Fruit fly (Drosophila melanogaster) whole organism, embryonic: ENCODE data around the gene CG42302.

Source experiments
- BEAF-32 ChIP-seq: fragments of 200-800 bp; sonication (Bioruptor generic); optimal IDR thresholded peaks from 3 replicates; lab custom pipeline; 2017; ENCODE audit warnings: missing biosample characterization, missing genetic modification characterization, mild to moderate bottlenecking, moderate library complexity, missing genetic modification reagents
- Blimp-1 ChIP-seq: fragments of 200-800 bp; sonication (Bioruptor generic); optimal IDR thresholded peaks from 3 replicates; lab custom pipeline; 2018; ENCODE audit warnings: missing biosample characterization, missing genetic modification characterization, mild to moderate bottlenecking, moderate library complexity, missing genetic modification reagents
- CG10543 ChIP-seq: fragments of 200-800 bp; sonication (Bioruptor generic); optimal IDR thresholded peaks from 3 replicates; lab custom pipeline; 2017; ENCODE audit warnings: missing biosample characterization, mild to moderate bottlenecking, missing genetic modification characterization, moderate library complexity
- CG12391 ChIP-seq: fragments of 200-800 bp; sonication (Bioruptor generic); optimal IDR thresholded peaks from 3 replicates; lab custom pipeline; 2018; ENCODE audit warnings: missing biosample characterization, mild to moderate bottlenecking, missing genetic modification characterization, moderate library complexity
- CG12769 ChIP-seq: fragments of 200-800 bp; sonication (Bioruptor generic); optimal IDR thresholded peaks from 2 replicates; lab custom pipeline; 2019; ENCODE audit warnings: missing biosample characterization, mild to moderate bottlenecking, missing genetic modification characterization, moderate library complexity
- CG13424 ChIP-seq: fragments of 200-800 bp; sonication (Bioruptor generic); optimal IDR thresholded peaks from 2 replicates; lab custom pipeline; 2019; ENCODE audit warnings: missing biosample characterization, mild to moderate bottlenecking, missing genetic modification characterization, moderate library complexity
- CG13624 ChIP-seq: fragments of 200-800 bp; sonication (Bioruptor generic); optimal IDR thresholded peaks from 2 replicates; lab custom pipeline; 2016; ENCODE audit warnings: missing biosample characterization, missing genetic modification characterization
- CG13894 ChIP-seq: fragments of 200-800 bp; sonication (Bioruptor generic); optimal IDR thresholded peaks from 3 replicates; lab custom pipeline; 2018; ENCODE audit warnings: missing biosample characterization, mild to moderate bottlenecking, missing genetic modification characterization, moderate library complexity
- CG15601 ChIP-seq: fragments of 200-800 bp; sonication (Bioruptor generic); optimal IDR thresholded peaks from 3 replicates; lab custom pipeline; 2019; ENCODE audit warnings: missing biosample characterization, mild to moderate bottlenecking, missing genetic modification characterization, moderate library complexity
- CG18011 ChIP-seq: fragments of 200-800 bp; sonication (Bioruptor generic); optimal IDR thresholded peaks from 2 replicates; lab custom pipeline; 2017; ENCODE audit warnings: missing biosample characterization, missing genetic modification characterization, mild to moderate bottlenecking, moderate library complexity, missing genotype
- CG34422 ChIP-seq: fragments of 200-800 bp; sonication (Bioruptor generic); IDR thresholded peaks from 3 replicates; pipeline ENCODE4 v1.3.6; 2022; ENCODE audit warnings: missing biosample characterization, missing genetic modification characterization
- CG7357 ChIP-seq: fragments of 200-800 bp; sonication (Bioruptor generic); IDR thresholded peaks from 3 replicates; pipeline ENCODE4 v1.3.6; 2022; ENCODE audit warnings: missing biosample characterization, missing genetic modification characterization
- CG7928 ChIP-seq: fragments of 200-800 bp; sonication (Bioruptor generic); optimal IDR thresholded peaks from 2 replicates; lab custom pipeline; 2017; ENCODE audit warnings: missing biosample characterization, mild to moderate bottlenecking, missing genetic modification characterization
- CoRest ChIP-seq: fragments of 200-800 bp; sonication (Bioruptor generic); optimal IDR thresholded peaks from 3 replicates; lab custom pipeline; 2018; ENCODE audit warnings: missing biosample characterization, mild to moderate bottlenecking, missing genetic modification characterization, moderate library complexity
- Ets65A ChIP-seq: fragments of 200-800 bp; sonication (Bioruptor generic); peaks from one replicate; lab custom pipeline; 2016; ENCODE audit warnings: missing biosample characterization, missing genetic modification characterization
- HLH3B ChIP-seq: fragments of 200-800 bp; sonication (Bioruptor generic); IDR thresholded peaks from 2 replicates; pipeline ENCODE4 v1.3.6; 2022; ENCODE audit warnings: missing biosample characterization, missing genetic modification characterization
- Lim3 ChIP-seq: fragments of 200-800 bp; sonication (Bioruptor generic); IDR thresholded peaks from 2 replicates; pipeline ENCODE4 v1.3.6; 2022; ENCODE audit warnings: missing biosample characterization, missing genetic modification characterization
- Med ChIP-seq: fragments of 200-800 bp; sonication (Bioruptor generic); peaks from one replicate; lab custom pipeline; 2016; ENCODE audit warnings: missing biosample characterization, missing genetic modification characterization, mild to moderate bottlenecking, inconsistent platforms, moderate library complexity
- Pdp1 ChIP-seq, 2 experiments: fragments of 200-800 bp; sonication (Bioruptor generic); optimal IDR thresholded peaks; 3 replicates each; lab custom pipeline; 2016; ENCODE audit warnings: missing biosample characterization in 2 of 2, missing genetic modification characterization in 2 of 2, mild to moderate bottlenecking in 1 of 2, moderate library complexity in 1 of 2
- Six4 ChIP-seq: fragments of 200-800 bp; sonication (Bioruptor generic); optimal IDR thresholded peaks from 2 replicates; lab custom pipeline; 2016; ENCODE audit warnings: missing biosample characterization, missing genetic modification characterization
- al ChIP-seq: fragments of 200-800 bp; sonication (Bioruptor generic); IDR thresholded peaks from 2 replicates; pipeline ENCODE4 v1.3.6; 2022; ENCODE audit warnings: missing biosample characterization, missing genetic modification characterization
- ara ChIP-seq: fragments of 200-800 bp; sonication (Bioruptor generic); IDR thresholded peaks from 2 replicates; pipeline ENCODE4 v1.3.6; 2022; ENCODE audit warnings: missing biosample characterization, missing genetic modification characterization
- ase ChIP-seq: fragments of 200-800 bp; sonication (Bioruptor generic); IDR thresholded peaks from 3 replicates; pipeline ENCODE4 v1.3.6; 2022; ENCODE audit warnings: missing biosample characterization, missing genetic modification characterization
- bcd ChIP-seq: fragments of 200-800 bp; sonication (Bioruptor generic); optimal IDR thresholded peaks from 2 replicates; lab custom pipeline; 2017; ENCODE audit warnings: missing biosample characterization, mild to moderate bottlenecking, missing genetic modification characterization
- cad ChIP-seq: fragments of >200 bp; optimal IDR thresholded peaks from 2 replicates; lab custom pipeline; 2017; ENCODE audit warnings: missing biosample characterization, missing genetic modification characterization
- cas ChIP-seq: fragments of 200-800 bp; sonication (Bioruptor generic); IDR thresholded peaks from 2 replicates; pipeline ENCODE4 v1.3.6; 2022; ENCODE audit warnings: missing biosample characterization, missing genetic modification characterization
- chinmo ChIP-seq: fragments of 200-800 bp; sonication (Bioruptor generic); IDR thresholded peaks from 4 replicates; pipeline ENCODE4 v1.3.6; 2022; ENCODE audit warnings: missing biosample characterization, missing genetic modification characterization; ENCODE audit not compliant: partially characterized antibody
- crc ChIP-seq: fragments of 200-800 bp; sonication (Bioruptor generic); optimal IDR thresholded peaks from 2 replicates; lab custom pipeline; 2016; ENCODE audit warnings: missing biosample characterization, missing genetic modification characterization
- en ChIP-seq: fragments of 200-800 bp; sonication (Bioruptor generic); optimal IDR thresholded peaks from 2 replicates; lab custom pipeline; 2016; ENCODE audit warnings: missing biosample characterization, missing genetic modification characterization
- eve ChIP-seq, 2 experiments: fragments of >200 bp; optimal IDR thresholded peaks; 2 replicates each; lab custom pipeline; 2017; ENCODE audit warnings: missing biosample characterization in 2 of 2, missing genetic modification characterization in 2 of 2
- fru ChIP-seq: fragments of >200 bp; optimal IDR thresholded peaks from 2 replicates; lab custom pipeline; 2017
- ftz-f1 ChIP-seq: fragments of 200-800 bp; sonication (Bioruptor generic); optimal IDR thresholded peaks from 2 replicates; lab custom pipeline; 2016; ENCODE audit warnings: missing biosample characterization, missing genetic modification characterization
- gem ChIP-seq: fragments of 200-800 bp; sonication (Bioruptor generic); optimal IDR thresholded peaks from 2 replicates; lab custom pipeline; 2019; ENCODE audit warnings: missing biosample characterization, mild to moderate bottlenecking, missing genetic modification characterization, moderate library complexity
- nau ChIP-seq: fragments of 200-800 bp; sonication (Bioruptor generic); optimal IDR thresholded peaks from 3 replicates; lab custom pipeline; 2017; ENCODE audit warnings: missing biosample characterization, mild to moderate bottlenecking, missing genetic modification characterization, missing genetic modification reagents
- nom ChIP-seq: fragments of 200-800 bp; sonication (Bioruptor generic); optimal IDR thresholded peaks from 2 replicates; lab custom pipeline; 2017; ENCODE audit warnings: missing biosample characterization, missing genetic modification characterization, mild to moderate bottlenecking, moderate library complexity, missing genetic modification reagents
- pita ChIP-seq: fragments of 200-800 bp; sonication (Bioruptor generic); optimal IDR thresholded peaks from 2 replicates; lab custom pipeline; 2017; ENCODE audit warnings: missing biosample characterization, mild to moderate bottlenecking, missing genetic modification characterization
- pum ChIP-seq: fragments of 200-800 bp; sonication (Bioruptor generic); optimal IDR thresholded peaks from 2 replicates; lab custom pipeline; 2016; ENCODE audit warnings: missing biosample characterization, missing genetic modification characterization
- stwl ChIP-seq: fragments of 200-800 bp; sonication (Bioruptor generic); optimal IDR thresholded peaks from 3 replicates; lab custom pipeline; 2018; ENCODE audit warnings: missing biosample characterization, mild to moderate bottlenecking, missing genetic modification characterization, moderate library complexity
- ttk ChIP-seq: fragments of 200-800 bp; sonication (Bioruptor generic); IDR thresholded peaks from 2 replicates; pipeline ENCODE4 v2.1.2; 2022; ENCODE audit warnings: missing biosample characterization, missing genetic modification characterization
- unpg ChIP-seq: fragments of 200-800 bp; sonication (Bioruptor generic); optimal IDR thresholded peaks from 3 replicates; lab custom pipeline; 2018; ENCODE audit warnings: missing biosample characterization, mild to moderate bottlenecking, missing genetic modification characterization, moderate library complexity
- usp ChIP-seq: fragments of >200 bp; optimal IDR thresholded peaks from 2 replicates; lab custom pipeline; 2017; ENCODE audit warnings: missing biosample characterization, missing genetic modification characterization
- vvl ChIP-seq: fragments of 200-800 bp; sonication (Bioruptor generic); IDR thresholded peaks from 2 replicates; pipeline ENCODE4 v1.3.6; 2022; ENCODE audit warnings: missing biosample characterization, missing genetic modification characterization
- zen ChIP-seq: fragments of 200-800 bp; sonication (Bioruptor generic); optimal IDR thresholded peaks from 3 replicates; lab custom pipeline; 2018; ENCODE audit warnings: missing biosample characterization, mild to moderate bottlenecking, missing genetic modification characterization, moderate library complexity
- zfh1 ChIP-seq: fragments of 200-800 bp; sonication (Bioruptor generic); IDR thresholded peaks from 3 replicates; pipeline ENCODE4 v1.3.6; 2022; ENCODE audit warnings: missing biosample characterization, missing genetic modification characterization

CG42302 gene

DNA sequence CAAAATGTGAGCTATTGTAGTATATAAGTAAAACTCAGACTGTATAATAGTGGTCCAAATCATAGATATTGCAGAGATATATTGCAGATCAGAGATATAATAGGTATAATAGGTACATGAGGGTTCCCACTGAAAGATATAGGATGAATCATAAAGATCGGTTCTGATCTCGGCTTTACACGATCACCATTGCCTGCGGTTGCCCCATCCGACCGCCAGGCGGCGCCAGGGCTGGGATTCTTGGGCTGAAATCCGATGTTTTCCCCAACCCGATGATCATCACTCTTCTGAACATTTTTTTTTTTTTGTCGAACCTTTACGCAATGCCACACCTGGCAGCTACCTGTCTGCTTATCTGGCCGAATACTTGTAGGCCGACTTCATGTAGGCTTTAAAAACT is 21.6 kb downstream of the CG42302 start (continued):
- TF ChIP-seq eve (GFP tag; optimal IDR thresholded peaks at IDR 0.05; lab: Kevin White, UChicago), result no peak
- TF ChIP-seq zen (tag; lab: Kevin White, UChicago), result no peak
- TF ChIP-seq CG18011 (GFP tag; lab: Kevin White, UChicago), result peak; percentile 51
- TF ChIP-seq zfh1 (GFP tag; lab: Robert Waterston, UW), result 0 out of 3 replicates have a peak, but pooled peaks have one; percentile 28
- TF ChIP-seq bcd (GFP tag; lab: Kevin White, UChicago), result no peak
- no peak for TF ChIP-seq nau
- TF ChIP-seq CG34422 (GFP tag; lab: Robert Waterston, UW), result no peak
- peak; percentile 16 for TF ChIP-seq CG13894 (tag; lab: Kevin White, UChicago)
- TF ChIP-seq cas (GFP tag; lab: Robert Waterston, UW), result no peak
- TF ChIP-seq crc (GFP tag; lab: Kevin White, UChicago), result no peak
- no peak for TF ChIP-seq ase (GFP tag; lab: Robert Waterston, UW)
- peak; percentile 4 for TF ChIP-seq Blimp-1 (GFP tag; lab: Kevin White, UChicago)
- TF ChIP-seq Six4 (GFP tag; lab: Kevin White, UChicago), result no peak
- peak; percentile 29 for TF ChIP-seq stwl (tag; lab: Kevin White, UChicago)
- TF ChIP-seq pita (GFP tag; lab: Kevin White, UChicago), result peak; percentile 26

DNA sequence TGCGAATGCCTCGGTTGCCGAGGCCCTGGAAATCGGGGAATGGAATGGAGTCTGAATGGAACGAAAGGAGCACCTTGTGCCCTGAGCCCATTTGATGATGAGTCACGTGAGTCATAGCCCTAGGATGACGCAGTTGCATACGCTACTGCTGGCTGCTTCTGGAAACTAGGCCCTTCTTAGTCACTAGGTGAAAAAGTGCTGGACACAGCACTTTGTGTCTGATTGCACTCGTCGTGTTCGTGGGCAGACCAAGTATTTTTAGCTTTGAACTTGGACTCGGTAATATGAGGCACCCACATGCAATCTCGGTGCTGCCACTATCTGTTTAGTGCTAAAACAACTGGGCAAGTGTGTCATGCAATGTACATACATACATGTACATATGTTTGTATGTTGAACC is 23.2 kb downstream of the CG42302 start:
- TF ChIP-seq CG13624 (GFP tag; lab: Kevin White, UChicago) (no peak), Ets65A (GFP tag; lab: Kevin White, UChicago) (peak; percentile 54)

DNA sequence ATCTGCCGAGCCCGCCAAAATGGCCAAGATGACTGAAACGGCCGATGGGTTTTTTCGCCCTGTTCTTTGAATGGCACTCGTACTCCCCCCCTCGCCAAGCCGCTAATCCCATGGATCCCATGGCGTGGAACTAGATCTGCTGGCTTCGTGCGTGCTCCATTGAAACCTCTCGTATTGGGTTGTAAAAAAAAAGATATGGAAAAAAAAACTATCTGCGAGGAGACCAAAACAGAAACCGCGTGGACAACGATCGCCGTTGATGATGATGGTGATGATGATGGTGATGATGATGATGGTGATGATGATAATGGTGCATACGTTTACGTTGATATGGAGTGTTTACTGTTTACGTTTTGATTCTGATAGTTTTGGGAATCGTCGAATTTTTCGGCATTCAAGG is 23.7 kb downstream of the CG42302 start:
- TF ChIP-seq vvl (GFP tag; lab: Robert Waterston, UW) (peak; percentile 32; the same call in 1 of the 2 replicates), cad (GFP tag; lab: Kevin White, UChicago) (no peak), en (GFP tag; lab: Kevin White, UChicago) (no peak), HLH3B (GFP tag; lab: Robert Waterston, UW) (no peak), al (GFP tag; lab: Robert Waterston, UW) (no peak), nom (GFP tag; lab: Kevin White, UChicago) (peak; percentile 43), chinmo (GFP tag; lab: Robert Waterston, UW) (0 out of 4 replicates have a peak, but pooled peaks have one; percentile 38)

DNA sequence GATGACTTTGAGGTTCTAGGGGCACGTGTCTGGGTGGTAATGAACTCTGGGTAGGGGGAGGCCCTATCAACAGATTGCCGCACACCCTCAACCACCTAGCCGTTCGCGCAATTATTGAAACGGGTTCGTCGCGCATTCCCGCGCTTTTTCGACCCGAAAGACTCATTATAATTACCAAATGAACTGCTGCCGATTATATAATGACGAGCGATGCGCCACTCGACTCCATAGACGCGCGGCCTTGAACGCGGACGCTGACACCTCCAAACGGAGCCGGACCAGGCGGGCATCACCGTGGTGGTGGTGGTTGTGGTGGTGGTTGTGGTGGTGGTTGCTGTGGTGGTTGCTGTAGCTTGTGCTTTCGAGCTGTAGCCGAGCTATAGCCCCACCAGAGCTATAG is 24.9 kb downstream of the CG42302 start:
- no peak for TF ChIP-seq ttk (GFP tag; lab: Robert Waterston, UW)
- no peak for TF ChIP-seq CG7928 (GFP tag; lab: Kevin White, UChicago)
- peak; percentile 22 for TF ChIP-seq ftz-f1 (GFP tag; lab: Kevin White, UChicago)
- 0 out of 4 replicates have a peak, but pooled peaks have one; percentile 56 for TF ChIP-seq chinmo (GFP tag; lab: Robert Waterston, UW)
- TF ChIP-seq Pdp1 (GFP tag; optimal IDR thresholded peaks at IDR 0.05; lab: Kevin White, UChicago), result peak in 1 of 2 experiments; percentile 65
- no peak for TF ChIP-seq pum (GFP tag; lab: Kevin White, UChicago)
- no peak for TF ChIP-seq unpg (GFP tag; lab: Kevin White, UChicago)
- TF ChIP-seq Lim3 (GFP tag; lab: Robert Waterston, UW), result no peak
- no peak for TF ChIP-seq CG7357 (GFP tag; lab: Robert Waterston, UW)
- TF ChIP-seq fru (lab: Kevin White, UChicago), result no peak
- TF ChIP-seq CoRest, result no peak
- TF ChIP-seq BEAF-32, result no peak
- no peak for TF ChIP-seq Ets65A (GFP tag; lab: Kevin White, UChicago)
- TF ChIP-seq CG10543, result peak; percentile 34
- TF ChIP-seq CG15601, result no peak
- TF ChIP-seq CG12391 (tag; lab: Kevin White, UChicago), result no peak
- peak; percentile 5 for TF ChIP-seq Med (GFP tag; lab: Kevin White, UChicago)
- TF ChIP-seq gem (tag; lab: Kevin White, UChicago), result no peak
- no peak for TF ChIP-seq usp
- TF ChIP-seq ara (GFP tag; lab: Robert Waterston, UW), result no peak
- TF ChIP-seq CG13424, result no peak
- peak; percentile 23 for TF ChIP-seq CG12769 (tag; lab: Kevin White, UChicago)
